Fruit fly (Drosophila melanogaster): ENCODE measurements around the gene Axs.
A peak's percentile ranks its signal among the peaks of the same experiment; 100 is the strongest.

The Axs gene

DNA sequence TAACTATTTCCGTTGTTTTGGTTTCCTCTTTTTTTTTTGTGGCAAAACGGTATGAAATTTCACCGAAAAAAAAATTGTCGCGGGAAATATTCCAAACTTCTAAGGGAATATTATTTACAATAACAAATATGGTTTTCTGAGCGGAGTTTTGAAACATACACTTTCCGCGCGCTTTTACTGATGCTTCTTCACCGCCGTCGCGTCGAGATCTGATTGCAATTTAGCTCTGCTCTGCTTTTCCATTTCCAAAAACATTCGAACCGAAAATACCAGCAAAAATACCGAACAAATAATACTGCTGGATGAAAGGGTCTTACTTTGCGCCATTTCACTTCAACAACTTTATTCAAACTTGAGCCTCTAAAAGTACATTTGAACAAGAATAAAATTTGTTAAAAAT, 11.3 kb upstream of the Axs start, which contains the start of gene Septin4 (continued):
- no peak for TF ChIP-seq sc (optimal IDR thresholded peaks at IDR 0.05)
- TF ChIP-seq sc (GFP tag; optimal IDR thresholded peaks at IDR 0.05): no peak
- TF ChIP-seq ATbp (GFP tag; optimal IDR thresholded peaks at IDR 0.05): no peak
- no peak for TF ChIP-seq ftz-f1 (GFP tag; optimal IDR thresholded peaks at IDR 0.05)
- no peak for TF ChIP-seq zfh1 (GFP tag; IDR thresholded peaks at IDR 0.05)
- no peak for TF ChIP-seq unpg (GFP tag; optimal IDR thresholded peaks at IDR 0.05)
- no peak for TF ChIP-seq ERR (GFP tag; optimal IDR thresholded peaks at IDR 0.05)
- TF ChIP-seq Hr78 (GFP tag; optimal IDR thresholded peaks at IDR 0.05): no peak
- TF ChIP-seq CG12299 (tag; optimal IDR thresholded peaks at IDR 0.05): no peak
- TF ChIP-seq Dref (GFP tag; IDR thresholded peaks at IDR 0.05): 0 out of 2 replicates have a peak, but pooled peaks have one; percentile 17
- no peak for TF ChIP-seq jumu (GFP tag; optimal IDR thresholded peaks at IDR 0.05)
- no peak for TF ChIP-seq pum (GFP tag; optimal IDR thresholded peaks at IDR 0.05)
- TF ChIP-seq CG34376 (GFP tag; optimal IDR thresholded peaks at IDR 0.05): no peak
- no peak for TF ChIP-seq Mrtf (GFP tag; IDR thresholded peaks at IDR 0.05)
- peak; percentile 50 for TF ChIP-seq gfzf (GFP tag; optimal IDR thresholded peaks at IDR 0.05)
- no peak for TF ChIP-seq knrl (GFP tag; IDR thresholded peaks at IDR 0.05; ENCODE audit: partially characterized antibody)
- no peak for TF ChIP-seq CG31441 (GFP tag; IDR thresholded peaks at IDR 0.05)
- TF ChIP-seq CG3407 (GFP tag; optimal IDR thresholded peaks at IDR 0.05): no peak
- TF ChIP-seq ap (GFP tag; IDR thresholded peaks at IDR 0.05): no peak
- no peak for TF ChIP-seq jing (GFP tag; optimal IDR thresholded peaks at IDR 0.05)
- TF ChIP-seq al (GFP tag; IDR thresholded peaks at IDR 0.05): no peak
- TF ChIP-seq CG15514 (GFP tag; optimal IDR thresholded peaks at IDR 0.05): peak; percentile 32
- TF ChIP-seq nerfin-2 (GFP tag; IDR thresholded peaks at IDR 0.05; ENCODE audit: partially characterized antibody): no peak
- TF ChIP-seq Xbp1 (GFP tag; optimal IDR thresholded peaks at IDR 0.05): no peak
- TF ChIP-seq dimm (GFP tag; IDR thresholded peaks at IDR 0.05): no peak
- TF ChIP-seq Aef1 (GFP tag; IDR thresholded peaks at IDR 0.05): no peak
- peak; percentile 32 for TF ChIP-seq CG17385 (GFP tag; optimal IDR thresholded peaks at IDR 0.05)
- TF ChIP-seq usp (GFP tag; optimal IDR thresholded peaks at IDR 0.05): no peak
- no peak for TF ChIP-seq Oli (tag; optimal IDR thresholded peaks at IDR 0.05)
- TF ChIP-seq nerfin-1 (tag; optimal IDR thresholded peaks at IDR 0.05): no peak
- no peak for TF ChIP-seq slou (GFP tag; optimal IDR thresholded peaks at IDR 0.05)
- no peak for TF ChIP-seq CG10979 (tag; optimal IDR thresholded peaks at IDR 0.05)
- TF ChIP-seq odd (GFP tag; optimal IDR thresholded peaks at IDR 0.05): no peak
- TF ChIP-seq lola (GFP tag; optimal IDR thresholded peaks at IDR 0.05): no peak
- TF ChIP-seq CG12071 (GFP tag; optimal IDR thresholded peaks at IDR 0.05): no peak
- no peak for TF ChIP-seq Atf3 (GFP tag; optimal IDR thresholded peaks at IDR 0.05)
- TF ChIP-seq H2.0 (GFP tag; IDR thresholded peaks at IDR 0.05): no peak
- no peak for TF ChIP-seq CG10959 (GFP tag; IDR thresholded peaks at IDR 0.05)
- no peak for TF ChIP-seq ind (GFP tag; optimal IDR thresholded peaks at IDR 0.05)
- no peak for TF ChIP-seq wor (GFP tag; IDR thresholded peaks at IDR 0.05)
- TF ChIP-seq pros (GFP tag; optimal IDR thresholded peaks at IDR 0.05): no peak
- TF ChIP-seq so (GFP tag; IDR thresholded peaks at IDR 0.05): no peak
- TF ChIP-seq D19A (tag; optimal IDR thresholded peaks at IDR 0.05): no peak
- TF ChIP-seq NK7.1 (GFP tag; optimal IDR thresholded peaks at IDR 0.05): no peak
- TF ChIP-seq Dp (GFP tag; optimal IDR thresholded peaks at IDR 0.05): peak; percentile 65
- no peak for TF ChIP-seq wek (GFP tag; optimal IDR thresholded peaks at IDR 0.05)
- peak; percentile 24 for TF ChIP-seq CG5180 (GFP tag; optimal IDR thresholded peaks at IDR 0.05)
- no peak for TF ChIP-seq Sox102F (GFP tag; optimal IDR thresholded peaks at IDR 0.05)
- no peak for TF ChIP-seq tx (GFP tag; optimal IDR thresholded peaks at IDR 0.05)
- TF ChIP-seq CG14965 (GFP tag; optimal IDR thresholded peaks at IDR 0.05; ENCODE audit: borderline replicate concordance): no peak
- TF ChIP-seq klu (GFP tag; IDR thresholded peaks at IDR 0.05): no peak

All from whole organism, embryonic.